Fruit fly (Drosophila melanogaster): Measurements from ENCODE around the gene CG13901.

The CG13901 gene

dm6 chr3L:819297-819886, 18.2 kb downstream of the CG13901 start (continued):
- TF ChIP-seq CG31224 (GFP tag; IDR thresholded peaks at IDR 0.05), result peak; percentile 83
- peak; percentile 66 for TF ChIP-seq CG3163 (GFP tag; optimal IDR thresholded peaks at IDR 0.05)
- TF ChIP-seq Hr51 (GFP tag; optimal IDR thresholded peaks at IDR 0.05), result peak; percentile 70 to 88
- peak; percentile 94 for TF ChIP-seq Gug (GFP tag; IDR thresholded peaks at IDR 0.05)
- TF ChIP-seq hbn (GFP tag; IDR thresholded peaks at IDR 0.05; ENCODE audit: partially characterized antibody), result no peak
- no peak for TF ChIP-seq amos (GFP tag; IDR thresholded peaks at IDR 0.05; ENCODE audit: partially characterized antibody)
- peak; percentile 94 for TF ChIP-seq oc (tag; optimal IDR thresholded peaks at IDR 0.05)
- TF ChIP-seq salm (tag; optimal IDR thresholded peaks at IDR 0.05), result peak; percentile 67
- peak; percentile 79 for TF ChIP-seq CG18262 (tag; optimal IDR thresholded peaks at IDR 0.05)
- TF ChIP-seq CG32772 (GFP tag; IDR thresholded peaks at IDR 0.05), result peak; percentile 95
- TF ChIP-seq dimm (GFP tag; IDR thresholded peaks at IDR 0.05), result peak; percentile 91
- peak; percentile 98 for TF ChIP-seq sqz (GFP tag; optimal IDR thresholded peaks at IDR 0.05)
- TF ChIP-seq ken (GFP tag; IDR thresholded peaks at IDR 0.05), result peak; percentile 97
- TF ChIP-seq ap (GFP tag; IDR thresholded peaks at IDR 0.05), result peak; percentile 92
- peak; percentile 86 for TF ChIP-seq CG4820 (GFP tag; optimal IDR thresholded peaks at IDR 0.05)
- peak; percentile 14 for TF ChIP-seq Sry-β (GFP tag; optimal IDR thresholded peaks at IDR 0.05)
- peak; percentile 82 for TF ChIP-seq Dbx (GFP tag; IDR thresholded peaks at IDR 0.05)
- TF ChIP-seq Meics (GFP tag; optimal IDR thresholded peaks at IDR 0.05), result peak; percentile 85
- TF ChIP-seq sc (optimal IDR thresholded peaks at IDR 0.05), result no peak
- peak; percentile 69 for TF ChIP-seq sc (GFP tag; optimal IDR thresholded peaks at IDR 0.05)
- TF ChIP-seq Dip2 (GFP tag; IDR thresholded peaks at IDR 0.05), result peak; percentile 53; the same call in 1 of the 2 replicates
- peak; percentile 83 for TF ChIP-seq klu (GFP tag; IDR thresholded peaks at IDR 0.05)
- peak; percentile 70 for TF ChIP-seq Drgx (GFP tag; IDR thresholded peaks at IDR 0.05)
- peak; percentile 96 for TF ChIP-seq Ptx1 (GFP tag; IDR thresholded peaks at IDR 0.05)
- TF ChIP-seq E2f2 (GFP tag; IDR thresholded peaks at IDR 0.05), result peak; percentile 73
- TF ChIP-seq mam (GFP tag; optimal IDR thresholded peaks at IDR 0.05), result peak; percentile 86
- TF ChIP-seq Mad (GFP tag; optimal IDR thresholded peaks at IDR 0.05), result peak; percentile 76
- peak; percentile 83 for TF ChIP-seq CG17385 (GFP tag; optimal IDR thresholded peaks at IDR 0.05)
- TF ChIP-seq zen (tag; optimal IDR thresholded peaks at IDR 0.05), result peak; percentile 27
- no peak for TF ChIP-seq CG14860 (GFP tag; IDR thresholded peaks at IDR 0.05; ENCODE audit: partially characterized antibody)
- TF ChIP-seq CG1233 (GFP tag; optimal IDR thresholded peaks at IDR 0.05), result peak; percentile 79
- peak; percentile 85 for TF ChIP-seq CG8924 (tag; optimal IDR thresholded peaks at IDR 0.05)
- TF ChIP-seq Mes4 (GFP tag; optimal IDR thresholded peaks at IDR 0.05), result peak; percentile 80
- TF ChIP-seq CG7271 (tag; optimal IDR thresholded peaks at IDR 0.05), result no peak
- TF ChIP-seq Lhr (GFP tag; optimal IDR thresholded peaks at IDR 0.05), result peak; percentile 59
- peak; percentile 86 for TF ChIP-seq bab2 (GFP tag; optimal IDR thresholded peaks at IDR 0.05)
- no peak for TF ChIP-seq hkb (optimal IDR thresholded peaks at IDR 0.05)
- TF ChIP-seq hkb (GFP tag; IDR thresholded peaks at IDR 0.05), result peak; percentile 95
- peak; percentile 78 for TF ChIP-seq CG4707 (GFP tag; optimal IDR thresholded peaks at IDR 0.05)
- peak; percentile 85 for TF ChIP-seq chif (GFP tag; optimal IDR thresholded peaks at IDR 0.05)
- TF ChIP-seq Ets65A (GFP tag), result peak; percentile 97
- TF ChIP-seq CG9215 (GFP tag; IDR thresholded peaks at IDR 0.05), result peak; percentile 80
- peak; percentile 87 for TF ChIP-seq pb (GFP tag; optimal IDR thresholded peaks at IDR 0.05)
- TF ChIP-seq sens (GFP tag), result peak; percentile 96
- TF ChIP-seq sna (GFP tag; IDR thresholded peaks at IDR 0.05; ENCODE audit: partially characterized antibody), result no peak
- no peak for TF ChIP-seq CTCF (GFP tag; optimal IDR thresholded peaks at IDR 0.05)
- TF ChIP-seq CG8290 (GFP tag; optimal IDR thresholded peaks at IDR 0.05), result peak; percentile 41
- TF ChIP-seq CG8290 (tag; optimal IDR thresholded peaks at IDR 0.05), result peak in 1 of 2 experiments; percentile 97
- peak; percentile 92 for TF ChIP-seq Aef1 (GFP tag; IDR thresholded peaks at IDR 0.05)
- peak; percentile 80 for TF ChIP-seq Hmr (GFP tag; optimal IDR thresholded peaks at IDR 0.05)
- peak; percentile 73 for TF ChIP-seq NK7.1 (GFP tag; optimal IDR thresholded peaks at IDR 0.05)
- peak; percentile 36; the same call in 1 of the 2 replicates for TF ChIP-seq Dref (GFP tag; IDR thresholded peaks at IDR 0.05)

Measured in whole organism, embryonic.